Worm (Caenorhabditis elegans) whole organism, L3 larva: Measurements from ENCODE around the gene T28F3.11.

Experiments used
- R02D3.7 ChIP-seq: fragments of 150-350 bp; optimal IDR thresholded peaks from 2 replicates; lab custom pipeline; 2014; ENCODE audit warnings: missing biosample characterization, missing genetic modification characterization
- ceh-82 ChIP-seq: fragments of 150-350 bp; optimal IDR thresholded peaks from 2 replicates; lab custom pipeline; 2014; ENCODE audit warnings: missing biosample characterization, missing genetic modification characterization
- egl-27 ChIP-seq: sonication (generic microtip); optimal IDR thresholded peaks from 4 replicates; lab custom pipeline; 2017; ENCODE audit warnings: missing biosample characterization, missing genetic modification reagents, missing genetic modification characterization
- elt-1 ChIP-seq: fragments of 150-350 bp; optimal IDR thresholded peaks from 2 replicates; lab custom pipeline; 2014; ENCODE audit warnings: missing biosample characterization, missing genetic modification characterization
- elt-3 ChIP-seq, 3 experiments: fragments of 150-350 bp in 1 of 3; sonication (generic microtip) in 2 of 3; optimal IDR thresholded peaks; 2 replicates in 2 of 3; 4 replicates in 1 of 3; lab custom pipeline; 2014 to 2017; ENCODE audit warnings: missing biosample characterization in 3 of 3, missing genetic modification characterization in 3 of 3
- fos-1 ChIP-seq: fragments of 150-350 bp; optimal IDR thresholded peaks from 2 replicates; lab custom pipeline; 2014; ENCODE audit warnings: missing biosample characterization, missing genetic modification characterization
- mdl-1 ChIP-seq: fragments of 150-350 bp; optimal IDR thresholded peaks from 2 replicates; lab custom pipeline; 2014; ENCODE audit warnings: missing biosample characterization, missing genetic modification characterization
- nhr-237 ChIP-seq: fragments of 150-350 bp; optimal IDR thresholded peaks from 2 replicates; lab custom pipeline; 2014; ENCODE audit warnings: missing biosample characterization, missing genetic modification characterization
- nhr-25 ChIP-seq: sonication (generic microtip); optimal IDR thresholded peaks from 2 replicates; lab custom pipeline; 2017; ENCODE audit warnings: missing biosample characterization, missing genetic modification characterization
- nhr-28 ChIP-seq: fragments of 150-350 bp; optimal IDR thresholded peaks from 2 replicates; lab custom pipeline; 2014; ENCODE audit warnings: missing biosample characterization, missing genetic modification characterization
- pqm-1 ChIP-seq: fragments of 150-350 bp; optimal IDR thresholded peaks from 2 replicates; lab custom pipeline; 2017; ENCODE audit warnings: missing biosample characterization, missing genetic modification characterization, inconsistent platforms
- snpc-4 ChIP-seq: fragments of 150-350 bp; optimal IDR thresholded peaks from 2 replicates; lab custom pipeline; 2014; ENCODE audit warnings: missing biosample characterization, missing genetic modification characterization
- unc-39 ChIP-seq: sonication (generic microtip); optimal IDR thresholded peaks from 4 replicates; lab custom pipeline; 2017; ENCODE audit warnings: missing biosample characterization, missing genetic modification characterization

ce11 chrIV:17262385-17262784 lies 29.1 kb downstream of the T28F3.11 start, which contains the start of gene ZK550.6:
- TF ChIP-seq elt-3 (tag; optimal IDR thresholded peaks at IDR 0.05; lab: Kevin White, UChicago) = no peak
- no peak for TF ChIP-seq fos-1 (tag; lab: Kevin White, UChicago)
- TF ChIP-seq egl-27 = no peak
- TF ChIP-seq snpc-4 (tag; lab: Kevin White, UChicago) = no peak
- TF ChIP-seq unc-39 (tag; lab: Kevin White, UChicago) = no peak
- no peak for TF ChIP-seq pqm-1 (tag; lab: Kevin White, UChicago)
- no peak for TF ChIP-seq nhr-28
- no peak for TF ChIP-seq mdl-1 (tag; lab: Kevin White, UChicago)
- TF ChIP-seq ceh-82 (tag; lab: Kevin White, UChicago) = no peak
- TF ChIP-seq elt-1 (tag; lab: Kevin White, UChicago) = no peak
- TF ChIP-seq R02D3.7 (tag; lab: Kevin White, UChicago) = no peak
- TF ChIP-seq nhr-25 (tag; lab: Kevin White, UChicago) = no peak
- TF ChIP-seq nhr-237 (tag; lab: Kevin White, UChicago) = no peak
